Fruit fly (Drosophila melanogaster) whole organism, wandering third instar larva: ENCODE results near the gene sbr.

Experiments
- Abd-B ChIP-seq: fragments of >200 bp; optimal IDR thresholded peaks from 2 replicates; lab custom pipeline; 2017; ENCODE audit warnings: missing biosample characterization, missing genetic modification characterization
- CG32264 ChIP-seq: fragments of 200-800 bp; sonication (Bioruptor generic); optimal IDR thresholded peaks from 2 replicates; lab custom pipeline; 2016; ENCODE audit warnings: missing biosample characterization, missing genetic modification characterization
- CG9705 ChIP-seq: fragments of 200-800 bp; sonication (Bioruptor generic); optimal IDR thresholded peaks from 2 replicates; lab custom pipeline; 2018; ENCODE audit warnings: missing biosample characterization, mild to moderate bottlenecking, missing genetic modification characterization
- CrebA ChIP-seq: fragments of 200-800 bp; sonication (Bioruptor generic); optimal IDR thresholded peaks from 2 replicates; lab custom pipeline; 2016; ENCODE audit warnings: missing biosample characterization, mild to moderate bottlenecking, missing genetic modification characterization, borderline replicate concordance
- Dfd ChIP-seq: fragments of >200 bp; optimal IDR thresholded peaks from 2 replicates; lab custom pipeline; 2017; ENCODE audit warnings: missing biosample characterization, missing genetic modification characterization
- Dif ChIP-seq: fragments of 200-275, 200-300 bp; sonication (Bioruptor generic); optimal IDR thresholded peaks from 2 replicates; lab custom pipeline; 2018; ENCODE audit warnings: missing biosample characterization, missing genetic modification characterization; ENCODE audit not compliant: partially characterized antibody
- GATAd ChIP-seq: sonication (Bioruptor generic); optimal IDR thresholded peaks from 2 replicates; lab custom pipeline; 2016; ENCODE audit warnings: missing biosample characterization, missing genetic modification characterization
- HLH106 ChIP-seq: fragments of 200-800 bp; optimal IDR thresholded peaks from 3 replicates; lab custom pipeline; 2019; ENCODE audit warnings: missing biosample characterization, mild to moderate bottlenecking, missing genetic modification characterization, moderate library complexity
- Hnf4 ChIP-seq: fragments of 200-800 bp; sonication (Bioruptor generic); optimal IDR thresholded peaks from 2 replicates; lab custom pipeline; 2016; ENCODE audit warnings: missing biosample characterization, mild to moderate bottlenecking, missing genetic modification characterization
- Hr78 ChIP-seq: fragments of >200 bp; optimal IDR thresholded peaks from 2 replicates; lab custom pipeline; 2017; ENCODE audit warnings: missing biosample characterization, missing genetic modification characterization
- Hr83 ChIP-seq: fragments of 200-300 bp; sonication (Bioruptor generic); optimal IDR thresholded peaks from 2 replicates; lab custom pipeline; 2016; ENCODE audit warnings: missing biosample characterization, mild to moderate bottlenecking, missing genetic modification characterization, moderate library complexity; ENCODE audit not compliant: poor library complexity, severe bottlenecking
- Jra ChIP-seq: sonication (Bioruptor generic); optimal IDR thresholded peaks from 2 replicates; lab custom pipeline; 2016; ENCODE audit warnings: missing biosample characterization, missing genetic modification characterization
- Mio ChIP-seq: sonication (Bioruptor generic); optimal IDR thresholded peaks from 2 replicates; lab custom pipeline; 2016; ENCODE audit warnings: missing biosample characterization, missing genetic modification characterization
- Myc ChIP-seq: fragments of >200 bp; optimal IDR thresholded peaks from 2 replicates; lab custom pipeline; 2017
- N ChIP-seq: fragments of >200 bp; optimal IDR thresholded peaks from 2 replicates; lab custom pipeline; 2018; ENCODE audit warnings: missing biosample characterization, missing external identifiers, missing genetic modification characterization
- OdsH ChIP-seq: fragments of 200-800 bp; sonication (Bioruptor generic); optimal IDR thresholded peaks from 2 replicates; lab custom pipeline; 2016; ENCODE audit warnings: missing biosample characterization, mild to moderate bottlenecking, missing genetic modification characterization
- Rel ChIP-seq, 2 experiments: fragments of 200-800 bp; sonication (Bioruptor generic) in 1 of 2; optimal IDR thresholded peaks; 2 replicates in 1 of 2; 3 replicates in 1 of 2; lab custom pipeline; 2016 to 2019; ENCODE audit warnings: mild to moderate bottlenecking in 2 of 2, missing biosample characterization in 2 of 2, missing genetic modification characterization in 2 of 2, moderate library complexity in 1 of 2
- Sp1 ChIP-seq: fragments of 200-800 bp; sonication (Bioruptor generic); optimal IDR thresholded peaks from 3 replicates; lab custom pipeline; 2019; ENCODE audit warnings: missing biosample characterization, mild to moderate bottlenecking, missing genetic modification characterization, moderate library complexity
- Vsx2 ChIP-seq: fragments of 200-300, 225-300 bp; sonication (Bioruptor generic); optimal IDR thresholded peaks from 2 replicates; lab custom pipeline; 2018; ENCODE audit warnings: missing biosample characterization, missing genetic modification characterization; ENCODE audit not compliant: partially characterized antibody
- br ChIP-seq: fragments of 200-800 bp; sonication (Bioruptor generic); optimal IDR thresholded peaks from 2 replicates; lab custom pipeline; 2016; ENCODE audit warnings: missing biosample characterization, missing genetic modification characterization
- brk ChIP-seq: fragments of 200-800 bp; sonication (Bioruptor generic); optimal IDR thresholded peaks from 2 replicates; lab custom pipeline; 2016; ENCODE audit warnings: missing biosample characterization, mild to moderate bottlenecking, missing genetic modification characterization
- dl ChIP-seq, 2 experiments: fragments of 175-275, 200-275 bp in 1 of 2; fragments of 200-275 bp in 1 of 2; sonication (Bioruptor generic); optimal IDR thresholded peaks; lab custom pipeline; 2018; ENCODE audit warnings: mild to moderate bottlenecking in 2 of 2, missing biosample characterization in 2 of 2, missing genetic modification characterization in 2 of 2, moderate library complexity in 2 of 2; ENCODE audit not compliant: partially characterized antibody in 2 of 2, insufficient read depth in 1 of 2
- dmrt93B ChIP-seq: fragments of 200-800 bp; sonication (Bioruptor generic); optimal IDR thresholded peaks from 2 replicates; lab custom pipeline; 2018; ENCODE audit warnings: missing biosample characterization, mild to moderate bottlenecking, missing genetic modification characterization
- dsf ChIP-seq: sonication (Bioruptor generic); optimal IDR thresholded peaks from 2 replicates; lab custom pipeline; 2016; ENCODE audit warnings: missing biosample characterization, missing genetic modification characterization, borderline replicate concordance
- ey ChIP-seq: fragments of 200-800 bp; sonication (Bioruptor generic); optimal IDR thresholded peaks from 2 replicates; lab custom pipeline; 2016; ENCODE audit warnings: missing biosample characterization, missing genetic modification characterization
- foxo ChIP-seq, 2 experiments: fragments of 200-800 bp; sonication (Bioruptor generic); optimal IDR thresholded peaks; 2 replicates in 1 of 2; 3 replicates in 1 of 2; lab custom pipeline; 2016 to 2017; ENCODE audit warnings: missing biosample characterization in 2 of 2, missing genetic modification characterization in 2 of 2
- fru ChIP-seq: fragments of 200-800 bp; sonication (Bioruptor generic); optimal IDR thresholded peaks from 3 replicates; lab custom pipeline; 2016; ENCODE audit warnings: missing biosample characterization, mild to moderate bottlenecking, missing genetic modification characterization
- h ChIP-seq: fragments of 200-800 bp; sonication (Bioruptor generic); optimal IDR thresholded peaks from 3 replicates; lab custom pipeline; 2016; ENCODE audit warnings: missing biosample characterization, mild to moderate bottlenecking, missing genetic modification characterization
- jim ChIP-seq: fragments of 175-275, 200-325 bp; sonication (Bioruptor generic); optimal IDR thresholded peaks from 2 replicates; lab custom pipeline; 2016; ENCODE audit warnings: missing biosample characterization, mild to moderate bottlenecking, missing genetic modification characterization
- lola ChIP-seq: fragments of >200 bp; optimal IDR thresholded peaks from 2 replicates; lab custom pipeline; 2017; ENCODE audit warnings: missing biosample characterization, missing genetic modification characterization
- pan ChIP-seq: fragments of >200 bp; optimal IDR thresholded peaks from 2 replicates; lab custom pipeline; 2017
- psq ChIP-seq: fragments of 200-800 bp; sonication (Bioruptor generic); optimal IDR thresholded peaks from 3 replicates; lab custom pipeline; 2017; ENCODE audit warnings: missing biosample characterization, mild to moderate bottlenecking, missing genetic modification characterization, moderate library complexity
- rgr ChIP-seq: fragments of 200-800 bp; sonication (Bioruptor generic); optimal IDR thresholded peaks from 3 replicates; lab custom pipeline; 2016; ENCODE audit warnings: missing biosample characterization, mild to moderate bottlenecking, missing genetic modification characterization
- sage ChIP-seq: fragments of 200-800 bp; sonication (Bioruptor generic); optimal IDR thresholded peaks from 2 replicates; lab custom pipeline; 2016; ENCODE audit warnings: missing biosample characterization, mild to moderate bottlenecking, missing genetic modification characterization
- sv ChIP-seq: fragments of 200-800 bp; sonication (Bioruptor generic); optimal IDR thresholded peaks from 3 replicates; lab custom pipeline; 2016; ENCODE audit warnings: missing biosample characterization, missing genetic modification characterization
- tai ChIP-seq: sonication (Bioruptor generic); optimal IDR thresholded peaks from 2 replicates; lab custom pipeline; 2016; ENCODE audit warnings: missing biosample characterization, missing genetic modification characterization
- usp ChIP-seq: fragments of >200 bp; optimal IDR thresholded peaks from 2 replicates; lab custom pipeline; 2017; ENCODE audit warnings: missing biosample characterization, missing genetic modification characterization
- woc ChIP-seq: sonication (Bioruptor generic); optimal IDR thresholded peaks from 2 replicates; lab custom pipeline; 2016; ENCODE audit warnings: missing biosample characterization, mild to moderate bottlenecking, missing genetic modification characterization

Gene sbr

DNA sequence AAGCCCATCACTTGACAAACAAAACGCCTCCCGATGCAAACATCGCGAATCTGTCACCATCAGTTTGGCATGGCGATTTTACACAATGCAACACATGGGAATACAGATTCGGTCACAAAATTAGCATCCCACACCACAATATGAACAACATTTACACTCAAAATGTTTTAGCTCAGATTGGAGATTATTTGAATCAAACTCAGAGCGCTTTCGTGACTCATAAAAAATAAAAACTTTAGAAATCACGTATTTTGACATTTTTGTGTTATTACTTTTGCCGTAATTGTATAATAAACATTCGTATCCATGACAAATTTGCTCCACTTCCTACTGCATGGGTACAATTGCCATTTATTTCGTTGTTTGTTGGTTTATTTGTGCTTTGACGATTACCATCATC, 42.9 kb downstream of the sbr start:
- TF ChIP-seq jim (no peak), h (GFP tag; lab: Kevin White, UChicago) (peak; percentile 2), fru (GFP tag; lab: Kevin White, UChicago) (peak; percentile 1), foxo (GFP tag; optimal IDR thresholded peaks at IDR 0.05; lab: Kevin White, UChicago) (peak in 1 of 2 experiments; percentile 27), N (GFP tag; lab: Kevin White, UChicago) (no peak), rgr (peak; percentile 14)

dm6 chrX:10802457-10803378, 44.2 kb downstream of the sbr start:
- no peak for TF ChIP-seq pan (lab: Kevin White, UChicago)
- peak in 1 of 2 experiments; percentile 61 for TF ChIP-seq foxo (GFP tag; optimal IDR thresholded peaks at IDR 0.05; lab: Kevin White, UChicago)
- peak; percentile 65 for TF ChIP-seq Sp1 (GFP tag; lab: Kevin White, UChicago)
- TF ChIP-seq rgr = peak; percentile 39
- TF ChIP-seq psq = peak; percentile 65
- no peak for TF ChIP-seq Rel (GFP tag; optimal IDR thresholded peaks at IDR 0.05; lab: Kevin White, UChicago)
- peak; percentile 24 for TF ChIP-seq Rel (tag; optimal IDR thresholded peaks at IDR 0.05; lab: Kevin White, UChicago)
- peak; percentile 21 for TF ChIP-seq OdsH (GFP tag; lab: Kevin White, UChicago)
- TF ChIP-seq woc (GFP tag; lab: Kevin White, UChicago) = peak; percentile 28
- no peak for TF ChIP-seq usp
- TF ChIP-seq Dfd = no peak
- TF ChIP-seq tai = no peak
- no peak for TF ChIP-seq Mio (GFP tag; lab: Kevin White, UChicago)
- TF ChIP-seq ey (GFP tag; lab: Kevin White, UChicago) = peak; percentile 13
- TF ChIP-seq Myc = no peak
- no peak for TF ChIP-seq CG32264
- no peak for TF ChIP-seq jim
- peak; percentile 18 for TF ChIP-seq sage (GFP tag; lab: Kevin White, UChicago)
- no peak for TF ChIP-seq dsf
- TF ChIP-seq dl (GFP tag; optimal IDR thresholded peaks at IDR 0.05; lab: Kevin White, UChicago; ENCODE audit: insufficient read depth in 1 of 2, partially characterized antibody in 2 of 2) = no peak
- TF ChIP-seq Hnf4 (GFP tag; lab: Kevin White, UChicago) = no peak
- TF ChIP-seq GATAd (GFP tag; lab: Kevin White, UChicago) = no peak
- no peak for TF ChIP-seq sv
- no peak for TF ChIP-seq Dif (GFP tag; lab: Kevin White, UChicago)
- no peak for TF ChIP-seq CrebA
- no peak for TF ChIP-seq Jra (GFP tag; lab: Kevin White, UChicago)
- peak; percentile 39 for TF ChIP-seq dmrt93B
- no peak for TF ChIP-seq lola (GFP tag; lab: Kevin White, UChicago)
- no peak for TF ChIP-seq Hr78 (GFP tag; lab: Kevin White, UChicago)
- TF ChIP-seq HLH106 (tag; lab: Kevin White, UChicago) = peak; percentile 66
- TF ChIP-seq brk (GFP tag; lab: Kevin White, UChicago) = no peak
- no peak for TF ChIP-seq Abd-B (GFP tag; lab: Kevin White, UChicago)
- TF ChIP-seq N (GFP tag; lab: Kevin White, UChicago) = no peak
- TF ChIP-seq fru (GFP tag; lab: Kevin White, UChicago) = peak; percentile 19
- peak; percentile 25 for TF ChIP-seq h (GFP tag; lab: Kevin White, UChicago)
- no peak for TF ChIP-seq br (GFP tag; lab: Kevin White, UChicago)
- TF ChIP-seq Hr83 = no peak
- no peak for TF ChIP-seq CG9705 (GFP tag; lab: Kevin White, UChicago)
- no peak for TF ChIP-seq Vsx2
